Fruit fly (Drosophila melanogaster) whole organism, embryonic: Measurements from ENCODE around the gene trio.
A peak's percentile ranks its signal among the peaks of the same experiment; 100 is the strongest.

ENCODE experiments used
- CG10147 ChIP-seq: fragments of 200-800 bp; sonication (Bioruptor generic); optimal IDR thresholded peaks from 2 replicates; lab custom pipeline; 2019; ENCODE audit warnings: missing biosample characterization, mild to moderate bottlenecking, missing genetic modification characterization, moderate library complexity
- CG11085 ChIP-seq: fragments of 200-800 bp; sonication (Bioruptor generic); IDR thresholded peaks from 2 replicates; pipeline ENCODE4 v1.3.6; 2022; ENCODE audit warnings: missing biosample characterization, missing genetic modification characterization
- CG12659 ChIP-seq: fragments of 200-800 bp; sonication (Bioruptor generic); optimal IDR thresholded peaks from 3 replicates; lab custom pipeline; 2017; ENCODE audit warnings: mild to moderate bottlenecking, missing biosample characterization, missing genetic modification reagents, missing genetic modification characterization
- CG12942 ChIP-seq: fragments of 200-800 bp; sonication (Bioruptor generic); optimal IDR thresholded peaks from 3 replicates; lab custom pipeline; 2016; ENCODE audit warnings: missing biosample characterization, missing genetic modification characterization
- CG14667 ChIP-seq: fragments of 200-800 bp; sonication (Bioruptor generic); IDR thresholded peaks from 2 replicates; pipeline ENCODE4 v1.3.6; 2022; ENCODE audit warnings: missing biosample characterization, missing genetic modification characterization
- CG16863 ChIP-seq: fragments of 200-800 bp; sonication (Bioruptor generic); optimal IDR thresholded peaks from 3 replicates; lab custom pipeline; 2016; ENCODE audit warnings: missing biosample characterization, missing genetic modification characterization
- CG17186 ChIP-seq: fragments of 200-800 bp; sonication (Bioruptor generic); optimal IDR thresholded peaks from 3 replicates; lab custom pipeline; 2017; ENCODE audit warnings: missing biosample characterization, missing genetic modification reagents, missing genetic modification characterization
- CG17612 ChIP-seq: fragments of 200-800 bp; sonication (Bioruptor generic); IDR thresholded peaks from 2 replicates; pipeline ENCODE4 v1.3.6; 2022; ENCODE audit warnings: missing biosample characterization, missing genetic modification characterization
- CG17829 ChIP-seq: fragments of 200-800 bp; optimal IDR thresholded peaks from 2 replicates; lab custom pipeline; 2019; ENCODE audit warnings: missing biosample characterization, mild to moderate bottlenecking, missing genetic modification characterization, moderate library complexity
- CG2120 ChIP-seq: fragments of 200-800 bp; sonication (Bioruptor generic); optimal IDR thresholded peaks from 3 replicates; lab custom pipeline; 2016; ENCODE audit warnings: missing biosample characterization, missing genetic modification characterization
- CG2678 ChIP-seq: fragments of 200-800 bp; sonication (Bioruptor generic); optimal IDR thresholded peaks from 3 replicates; lab custom pipeline; 2019; ENCODE audit warnings: missing biosample characterization, mild to moderate bottlenecking, missing genetic modification characterization, moderate library complexity
- CG2875 ChIP-seq: fragments of 200-800 bp; sonication (Bioruptor generic); optimal IDR thresholded peaks from 2 replicates; lab custom pipeline; 2017; ENCODE audit warnings: missing biosample characterization, mild to moderate bottlenecking, missing genetic modification characterization, missing genetic modification reagents
- CG2889 ChIP-seq: fragments of 200-800 bp; sonication (Bioruptor generic); IDR thresholded peaks from 3 replicates; pipeline ENCODE4 v1.3.6; 2022; ENCODE audit warnings: missing biosample characterization, missing genetic modification characterization
- CG31441 ChIP-seq: fragments of 200-800 bp; sonication (Bioruptor generic); IDR thresholded peaks from 2 replicates; pipeline ENCODE4 v1.3.6; 2022; ENCODE audit warnings: missing biosample characterization, missing genetic modification characterization
- CG3281 ChIP-seq: fragments of 200-800 bp; sonication (Bioruptor generic); optimal IDR thresholded peaks from 3 replicates; lab custom pipeline; 2017; ENCODE audit warnings: missing biosample characterization, mild to moderate bottlenecking, missing genetic modification characterization
- CG3838 ChIP-seq: fragments of 200-800 bp; sonication (Bioruptor generic); optimal IDR thresholded peaks from 3 replicates; lab custom pipeline; 2016; ENCODE audit warnings: missing biosample characterization, missing genetic modification characterization
- CG4707 ChIP-seq: fragments of 200-800 bp; sonication (Bioruptor generic); optimal IDR thresholded peaks from 2 replicates; lab custom pipeline; 2018; ENCODE audit warnings: missing biosample characterization, mild to moderate bottlenecking, missing genetic modification characterization, moderate library complexity
- CG6854 ChIP-seq: fragments of 200-800 bp; sonication (Bioruptor generic); optimal IDR thresholded peaks from 3 replicates; lab custom pipeline; 2017; ENCODE audit warnings: missing biosample characterization, mild to moderate bottlenecking, missing genetic modification characterization
- CG7839 ChIP-seq: fragments of 200-800 bp; sonication (Bioruptor generic); optimal IDR thresholded peaks from 3 replicates; lab custom pipeline; 2018; ENCODE audit warnings: missing biosample characterization, mild to moderate bottlenecking, missing genetic modification characterization, moderate library complexity
- CG8765 ChIP-seq: fragments of 200-800 bp; sonication (Bioruptor generic); IDR thresholded peaks from 2 replicates; pipeline ENCODE4 v1.3.6; 2022; ENCODE audit warnings: missing biosample characterization, missing genetic modification characterization
- CG9876 ChIP-seq: fragments of 200-800 bp; sonication (Bioruptor generic); optimal IDR thresholded peaks from 2 replicates; lab custom pipeline; 2016; ENCODE audit warnings: missing biosample characterization, missing genetic modification characterization
- Dbx ChIP-seq: fragments of 200-800 bp; sonication (Bioruptor generic); IDR thresholded peaks from 3 replicates; pipeline ENCODE4 v1.3.6; 2022; ENCODE audit warnings: missing biosample characterization, missing genetic modification characterization
- Dek ChIP-seq: fragments of 200-800 bp; sonication (Bioruptor generic); optimal IDR thresholded peaks from 3 replicates; lab custom pipeline; 2019; ENCODE audit warnings: missing biosample characterization, mild to moderate bottlenecking, missing genetic modification characterization, moderate library complexity
- Doc2 ChIP-seq: fragments of 200-800 bp; sonication (Bioruptor generic); IDR thresholded peaks from 2 replicates; pipeline ENCODE4 v1.3.6; 2022; ENCODE audit warnings: missing biosample characterization, missing genetic modification characterization
- E2f1 ChIP-seq: fragments of 200-800 bp; sonication (Bioruptor generic); IDR thresholded peaks from 2 replicates; pipeline ENCODE4 v1.3.6; 2022; ENCODE audit warnings: missing biosample characterization, missing genetic modification characterization
- H15 ChIP-seq: fragments of 200-800 bp; sonication (Bioruptor generic); IDR thresholded peaks from 3 replicates; pipeline ENCODE4 v1.3.6; 2022; ENCODE audit warnings: missing biosample characterization, missing genetic modification characterization
- HLH3B ChIP-seq: fragments of 200-800 bp; sonication (Bioruptor generic); IDR thresholded peaks from 2 replicates; pipeline ENCODE4 v1.3.6; 2022; ENCODE audit warnings: missing biosample characterization, missing genetic modification characterization
- Hr39 ChIP-seq: fragments of >200 bp; optimal IDR thresholded peaks from 2 replicates; lab custom pipeline; 2017
- Lim3 ChIP-seq: fragments of 200-800 bp; sonication (Bioruptor generic); IDR thresholded peaks from 2 replicates; pipeline ENCODE4 v1.3.6; 2022; ENCODE audit warnings: missing biosample characterization, missing genetic modification characterization
- NC2β ChIP-seq: fragments of 200-800 bp; sonication (Bioruptor generic); optimal IDR thresholded peaks from 2 replicates; lab custom pipeline; 2016; ENCODE audit warnings: missing biosample characterization, missing genetic modification characterization
- Nf-YA ChIP-seq: fragments of 200-800 bp; sonication (Bioruptor generic); IDR thresholded peaks from 2 replicates; pipeline ENCODE4 v1.3.6; 2022; ENCODE audit warnings: missing biosample characterization, missing genetic modification characterization
- PHDP ChIP-seq: fragments of 200-800 bp; sonication (Bioruptor generic); optimal IDR thresholded peaks from 3 replicates; lab custom pipeline; 2018; ENCODE audit warnings: missing biosample characterization, mild to moderate bottlenecking, missing genetic modification characterization, moderate library complexity
- Stat92E ChIP-seq, 3 experiments: fragments of >200 bp in 2 of 3; fragments of 200-800 bp in 1 of 3; sonication (Bioruptor generic) in 1 of 3; optimal IDR thresholded peaks; 2 replicates each; lab custom pipeline; 2017 to 2019; ENCODE audit warnings: missing biosample characterization in 3 of 3, missing genetic modification characterization in 3 of 3, mild to moderate bottlenecking in 1 of 3, moderate library complexity in 1 of 3
- Usf ChIP-seq: fragments of 200-800 bp; sonication (Bioruptor generic); optimal IDR thresholded peaks from 2 replicates; lab custom pipeline; 2017; ENCODE audit warnings: missing genotype, missing biosample characterization, missing genetic modification characterization
- br ChIP-seq: fragments of >200 bp; optimal IDR thresholded peaks from 2 replicates; lab custom pipeline; 2017
- bsh ChIP-seq, 2 experiments: fragments of 200-800 bp; sonication (Bioruptor generic); optimal IDR thresholded peaks; 2 replicates each; lab custom pipeline; 2017 to 2018; ENCODE audit warnings: mild to moderate bottlenecking in 2 of 2, missing biosample characterization in 2 of 2, missing genetic modification characterization in 2 of 2, moderate library complexity in 1 of 2
- chn ChIP-seq: fragments of 200-800 bp; sonication (Bioruptor generic); optimal IDR thresholded peaks from 2 replicates; lab custom pipeline; 2016; ENCODE audit warnings: missing biosample characterization, missing genetic modification characterization
- fd102C ChIP-seq: fragments of 200-800 bp; sonication (Bioruptor generic); optimal IDR thresholded peaks from 2 replicates; lab custom pipeline; 2018; ENCODE audit warnings: missing biosample characterization, mild to moderate bottlenecking, missing genetic modification characterization, moderate library complexity
- ftz-f1 ChIP-seq: fragments of 200-800 bp; sonication (Bioruptor generic); optimal IDR thresholded peaks from 2 replicates; lab custom pipeline; 2016; ENCODE audit warnings: missing biosample characterization, missing genetic modification characterization
- gsb ChIP-seq: fragments of 200-800 bp; sonication (Bioruptor generic); IDR thresholded peaks from 2 replicates; pipeline ENCODE4 v1.3.6; 2022; ENCODE audit warnings: missing biosample characterization, missing genetic modification characterization
- knrl ChIP-seq: fragments of 200-800 bp; sonication (Bioruptor generic); IDR thresholded peaks from 3 replicates; pipeline ENCODE4 v1.3.6; 2022; ENCODE audit warnings: missing biosample characterization, missing genetic modification characterization; ENCODE audit not compliant: partially characterized antibody
- maf-S ChIP-seq: fragments of 200-800 bp; sonication (Bioruptor generic); optimal IDR thresholded peaks from 2 replicates; lab custom pipeline; 2016; ENCODE audit warnings: missing biosample characterization, missing genetic modification characterization
- pnt ChIP-seq: fragments of 200-800 bp; sonication (Bioruptor generic); optimal IDR thresholded peaks from 3 replicates; lab custom pipeline; 2016; ENCODE audit warnings: missing biosample characterization, missing genetic modification characterization
- repo ChIP-seq: fragments of 200-800 bp; sonication (Bioruptor generic); optimal IDR thresholded peaks from 2 replicates; lab custom pipeline; 2016; ENCODE audit warnings: missing biosample characterization, missing genetic modification characterization
- salm ChIP-seq: fragments of 200-800 bp; sonication (Bioruptor generic); optimal IDR thresholded peaks from 2 replicates; lab custom pipeline; 2018; ENCODE audit warnings: missing biosample characterization, mild to moderate bottlenecking, missing genetic modification characterization
- so ChIP-seq: fragments of 200-800 bp; sonication (Bioruptor generic); IDR thresholded peaks from 3 replicates; pipeline ENCODE4 v1.3.6; 2022; ENCODE audit warnings: missing biosample characterization, missing genetic modification characterization
- sob ChIP-seq: fragments of 200-800 bp; sonication (Bioruptor generic); IDR thresholded peaks from 2 replicates; pipeline ENCODE4 v1.3.6; 2022; ENCODE audit warnings: missing biosample characterization, missing genetic modification characterization
- trh ChIP-seq: fragments of 200-800 bp; sonication (Bioruptor generic); optimal IDR thresholded peaks from 2 replicates; lab custom pipeline; 2016; ENCODE audit warnings: missing biosample characterization, missing genetic modification characterization
- twi ChIP-seq: fragments of 200-800 bp; optimal IDR thresholded peaks from 2 replicates; lab custom pipeline; 2019; ENCODE audit warnings: missing biosample characterization, mild to moderate bottlenecking, missing genetic modification characterization, moderate library complexity
- tx ChIP-seq: fragments of 200-800 bp; sonication (Bioruptor generic); optimal IDR thresholded peaks from 2 replicates; lab custom pipeline; 2016; ENCODE audit warnings: missing biosample characterization, missing genetic modification characterization
- unpg ChIP-seq: fragments of 200-800 bp; sonication (Bioruptor generic); optimal IDR thresholded peaks from 3 replicates; lab custom pipeline; 2018; ENCODE audit warnings: missing biosample characterization, mild to moderate bottlenecking, missing genetic modification characterization, moderate library complexity

The trio gene

DNA sequence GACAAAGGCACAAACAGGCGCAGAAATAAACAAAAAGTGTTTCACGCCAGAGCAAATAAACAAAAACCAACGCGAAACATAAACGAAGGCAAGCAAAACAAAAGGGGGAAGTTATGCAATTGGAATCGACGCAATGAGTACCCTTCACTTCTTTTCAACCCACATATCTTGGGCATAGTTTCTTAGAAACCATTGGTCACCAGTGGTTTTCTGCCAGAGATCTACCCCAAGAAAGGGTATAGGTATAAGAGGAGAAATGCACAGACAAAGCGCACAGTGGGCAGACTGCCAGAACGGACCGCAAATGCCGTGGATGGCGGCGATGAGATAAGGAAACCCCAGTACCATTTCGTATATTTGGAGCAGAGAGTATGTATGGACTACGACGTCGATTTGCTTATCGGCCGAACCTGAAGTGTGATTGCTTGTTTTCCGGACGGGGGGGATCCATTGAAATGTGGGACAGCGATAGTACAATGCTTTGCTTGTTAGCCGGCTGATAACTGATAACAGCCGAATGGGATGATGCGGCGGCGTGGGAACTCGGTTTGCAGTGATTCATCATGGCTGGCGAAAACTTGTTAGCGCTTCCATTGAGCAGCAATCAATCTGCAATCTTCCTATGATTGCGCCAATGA is 3.6 kb downstream of the trio start (continued):
- TF ChIP-seq CG3838 (no peak), CG17186 (GFP tag; lab: Kevin White, UChicago) (no peak), CG11085 (GFP tag; lab: Robert Waterston, UW) (peak; percentile 37; the same call in 1 of the 2 replicates), Stat92E (GFP tag; optimal IDR thresholded peaks at IDR 0.05; lab: Kevin White, UChicago) (no peak), repo (GFP tag; lab: Kevin White, UChicago) (peak; percentile 33), CG17829 (tag; lab: Kevin White, UChicago) (peak; percentile 22), Usf (GFP tag; lab: Kevin White, UChicago) (no peak), CG17612 (GFP tag; lab: Robert Waterston, UW) (no peak), CG16863 (GFP tag; lab: Kevin White, UChicago) (no peak), gsb (GFP tag; lab: Robert Waterston, UW) (peak; percentile 30; the same call in 1 of the 2 replicates), sob (GFP tag; lab: Robert Waterston, UW) (peak; percentile 73), maf-S (GFP tag; lab: Kevin White, UChicago) (no peak), CG8765 (no peak), CG2120 (GFP tag; lab: Kevin White, UChicago) (peak; percentile 45), chn (GFP tag; lab: Kevin White, UChicago) (no peak), E2f1 (GFP tag; lab: Robert Waterston, UW) (peak; percentile 66), bsh (GFP tag; optimal IDR thresholded peaks at IDR 0.05; lab: Kevin White, UChicago) (peak in 1 of 2 experiments; percentile 23), CG3281 (GFP tag; lab: Kevin White, UChicago) (no peak), CG9876 (no peak), knrl (GFP tag; lab: Robert Waterston, UW) (no peak), NC2β (GFP tag; lab: Kevin White, UChicago) (peak; percentile 4), twi (tag; lab: Kevin White, UChicago) (no peak), CG12942 (GFP tag; lab: Kevin White, UChicago) (no peak), unpg (GFP tag; lab: Kevin White, UChicago) (peak; percentile 17), Doc2 (no peak), Hr39 (lab: Kevin White, UChicago) (no peak), so (GFP tag; lab: Robert Waterston, UW) (peak; percentile 59; the same call in 1 of the 3 replicates), CG7839 (tag; lab: Kevin White, UChicago) (peak; percentile 33), Dbx (0 out of 3 replicates have a peak, but pooled peaks have one; percentile 16), CG14667 (peak; percentile 55; the same call in 1 of the 2 replicates), fd102C (GFP tag; lab: Kevin White, UChicago) (no peak), salm (tag; lab: Kevin White, UChicago) (no peak), pnt (GFP tag; lab: Kevin White, UChicago) (no peak), CG6854 (no peak), CG10147 (GFP tag; lab: Kevin White, UChicago) (no peak), br (lab: Kevin White, UChicago) (no peak), CG4707 (GFP tag; lab: Kevin White, UChicago) (no peak), PHDP (tag; lab: Kevin White, UChicago) (no peak), CG2875 (no peak), ftz-f1 (GFP tag; lab: Kevin White, UChicago) (no peak), CG12659 (GFP tag; lab: Kevin White, UChicago) (peak; percentile 16), Dek (tag; lab: Kevin White, UChicago) (no peak), Nf-YA (GFP tag; lab: Robert Waterston, UW) (no peak), Lim3 (GFP tag; lab: Robert Waterston, UW) (no peak), H15 (0 out of 3 replicates have a peak, but pooled peaks have one; percentile 32), trh (GFP tag; lab: Kevin White, UChicago) (no peak), CG31441 (GFP tag; lab: Robert Waterston, UW) (0 out of 2 replicates have a peak, but pooled peaks have one; percentile 41), tx (no peak), HLH3B (GFP tag; lab: Robert Waterston, UW) (peak; percentile 46), CG2889 (GFP tag; lab: Robert Waterston, UW) (0 out of 3 replicates have a peak, but pooled peaks have one; percentile 24), CG2678 (peak; percentile 38)
